Fruit fly (Drosophila melanogaster) whole organism, embryonic: Measurements from ENCODE around the gene CG2247.

Experiments used
- CG10431 ChIP-seq: fragments of 200-800 bp; sonication (Bioruptor generic); optimal IDR thresholded peaks from 3 replicates; lab custom pipeline; 2018; ENCODE audit warnings: missing biosample characterization, mild to moderate bottlenecking, missing genetic modification characterization
- CG10959 ChIP-seq: fragments of 200-800 bp; sonication (Bioruptor generic); IDR thresholded peaks from 2 replicates; pipeline ENCODE4 v1.3.6; 2022; ENCODE audit warnings: missing biosample characterization, missing genetic modification characterization
- CG11695 ChIP-seq: fragments of 200-800 bp; sonication (Bioruptor generic); IDR thresholded peaks from 3 replicates; pipeline ENCODE4 v1.3.6; 2022; ENCODE audit warnings: missing biosample characterization, missing genetic modification characterization
- CG12769 ChIP-seq: fragments of 200-800 bp; sonication (Bioruptor generic); optimal IDR thresholded peaks from 2 replicates; lab custom pipeline; 2019; ENCODE audit warnings: missing biosample characterization, mild to moderate bottlenecking, missing genetic modification characterization, moderate library complexity
- CG13287 ChIP-seq: fragments of 200-800 bp; sonication (Bioruptor generic); IDR thresholded peaks from 2 replicates; pipeline ENCODE4 v1.3.6; 2022; ENCODE audit warnings: missing biosample characterization, missing genetic modification characterization; ENCODE audit not compliant: partially characterized antibody
- CG1647 ChIP-seq: fragments of 200-800 bp; sonication (Bioruptor generic); optimal IDR thresholded peaks from 3 replicates; lab custom pipeline; 2016; ENCODE audit warnings: missing biosample characterization, missing genetic modification characterization
- CG2129 ChIP-seq: fragments of 200-800 bp; sonication (Bioruptor generic); IDR thresholded peaks from 2 replicates; pipeline ENCODE4 v1.3.6; 2022; ENCODE audit warnings: missing biosample characterization, missing genetic modification characterization; ENCODE audit not compliant: partially characterized antibody
- CG2889 ChIP-seq: fragments of 200-800 bp; sonication (Bioruptor generic); IDR thresholded peaks from 3 replicates; pipeline ENCODE4 v1.3.6; 2022; ENCODE audit warnings: missing biosample characterization, missing genetic modification characterization
- CG31388 ChIP-seq: fragments of 200-800 bp; sonication (Bioruptor generic); optimal IDR thresholded peaks from 2 replicates; lab custom pipeline; 2016; ENCODE audit warnings: missing biosample characterization, missing genetic modification characterization
- CG5180 ChIP-seq: fragments of 200-800 bp; sonication (Bioruptor generic); optimal IDR thresholded peaks from 3 replicates; lab custom pipeline; 2017; ENCODE audit warnings: missing biosample characterization, missing genetic modification characterization, mild to moderate bottlenecking, moderate library complexity, missing genetic modification reagents
- CG5245 ChIP-seq: fragments of 200-800 bp; sonication (Bioruptor generic); optimal IDR thresholded peaks from 3 replicates; lab custom pipeline; 2016; ENCODE audit warnings: missing biosample characterization, missing genetic modification characterization
- CG6254 ChIP-seq: fragments of 200-800 bp; sonication (Bioruptor generic); optimal IDR thresholded peaks from 3 replicates; lab custom pipeline; 2017; ENCODE audit warnings: mild to moderate bottlenecking, missing biosample characterization, missing genetic modification reagents, missing genetic modification characterization
- CG6689 ChIP-seq: fragments of 200-800 bp; sonication (Bioruptor generic); IDR thresholded peaks from 2 replicates; pipeline ENCODE4 v1.3.6; 2022; ENCODE audit warnings: missing biosample characterization, missing genetic modification characterization
- CG6791 ChIP-seq: fragments of 200-800 bp; sonication (Bioruptor generic); IDR thresholded peaks from 3 replicates; pipeline ENCODE4 v1.3.6; 2022; ENCODE audit warnings: missing biosample characterization, missing genetic modification characterization; ENCODE audit not compliant: partially characterized antibody
- Dip2 ChIP-seq: fragments of 200-800 bp; sonication (Bioruptor generic); IDR thresholded peaks from 2 replicates; pipeline ENCODE4 v1.3.6; 2022; ENCODE audit warnings: missing biosample characterization, missing genetic modification characterization
- E2f2 ChIP-seq: fragments of 200-800 bp; sonication (Bioruptor generic); IDR thresholded peaks from 2 replicates; pipeline ENCODE4 v1.3.6; 2022; ENCODE audit warnings: missing biosample characterization, missing genetic modification characterization
- Fer1 ChIP-seq: fragments of 200-800 bp; sonication (Bioruptor generic); optimal IDR thresholded peaks from 2 replicates; lab custom pipeline; 2017; ENCODE audit warnings: missing biosample characterization, mild to moderate bottlenecking, missing genetic modification characterization
- H15 ChIP-seq: fragments of 200-800 bp; sonication (Bioruptor generic); IDR thresholded peaks from 3 replicates; pipeline ENCODE4 v1.3.6; 2022; ENCODE audit warnings: missing biosample characterization, missing genetic modification characterization
- HLH4C ChIP-seq: fragments of 200-800 bp; sonication (Bioruptor generic); IDR thresholded peaks from 3 replicates; pipeline ENCODE4 v1.3.6; 2022; ENCODE audit warnings: missing biosample characterization, missing genetic modification characterization; ENCODE audit not compliant: partially characterized antibody
- Hey ChIP-seq: fragments of 200-800 bp; sonication (Bioruptor generic); optimal IDR thresholded peaks from 3 replicates; lab custom pipeline; 2018; ENCODE audit warnings: missing biosample characterization, mild to moderate bottlenecking, missing genetic modification characterization
- Hr78 ChIP-seq, 2 experiments: fragments of 200-800 bp in 1 of 2; fragments of >200 bp in 1 of 2; sonication (Bioruptor generic) in 1 of 2; optimal IDR thresholded peaks; 2 replicates each; lab custom pipeline; 2017 to 2019; ENCODE audit warnings: missing biosample characterization in 2 of 2, missing genetic modification characterization in 2 of 2, mild to moderate bottlenecking in 1 of 2, moderate library complexity in 1 of 2
- Hsf ChIP-seq: fragments of 200-800 bp; sonication (Bioruptor generic); optimal IDR thresholded peaks from 3 replicates; lab custom pipeline; 2016; ENCODE audit warnings: missing biosample characterization, missing genetic modification characterization
- MESR4 ChIP-seq: fragments of 200-800 bp; sonication (Bioruptor generic); optimal IDR thresholded peaks from 2 replicates; lab custom pipeline; 2018; ENCODE audit warnings: missing biosample characterization, mild to moderate bottlenecking, missing genetic modification characterization, moderate library complexity
- MTF-1 ChIP-seq: fragments of 200-800 bp; sonication (Bioruptor generic); optimal IDR thresholded peaks from 2 replicates; lab custom pipeline; 2018; ENCODE audit warnings: missing biosample characterization, mild to moderate bottlenecking, missing genetic modification characterization, borderline replicate concordance
- Neu2 ChIP-seq: fragments of 200-800 bp; sonication (Bioruptor generic); optimal IDR thresholded peaks from 3 replicates; lab custom pipeline; 2016; ENCODE audit warnings: missing biosample characterization, missing genetic modification characterization, borderline replicate concordance
- Pdp1 ChIP-seq, 2 experiments: fragments of 200-800 bp; sonication (Bioruptor generic); optimal IDR thresholded peaks; 3 replicates each; lab custom pipeline; 2016; ENCODE audit warnings: missing biosample characterization in 2 of 2, missing genetic modification characterization in 2 of 2, mild to moderate bottlenecking in 1 of 2, moderate library complexity in 1 of 2
- Sry-δ ChIP-seq: fragments of 200-800 bp; sonication (Bioruptor generic); optimal IDR thresholded peaks from 2 replicates; lab custom pipeline; 2016; ENCODE audit warnings: missing biosample characterization, missing genetic modification characterization
- Usf ChIP-seq: fragments of 200-800 bp; sonication (Bioruptor generic); optimal IDR thresholded peaks from 2 replicates; lab custom pipeline; 2017; ENCODE audit warnings: missing genotype, missing biosample characterization, missing genetic modification characterization
- YL-1 ChIP-seq: fragments of 200-800 bp; sonication (Bioruptor generic); optimal IDR thresholded peaks from 3 replicates; lab custom pipeline; 2017; ENCODE audit warnings: missing biosample characterization, mild to moderate bottlenecking, missing genetic modification characterization
- ab ChIP-seq: fragments of 200-800 bp; sonication (Bioruptor generic); optimal IDR thresholded peaks from 2 replicates; lab custom pipeline; 2016; ENCODE audit warnings: missing biosample characterization, missing genetic modification characterization
- ap ChIP-seq: fragments of 200-800 bp; sonication (Bioruptor generic); IDR thresholded peaks from 2 replicates; pipeline ENCODE4 v1.3.6; 2022; ENCODE audit warnings: missing biosample characterization, missing genetic modification characterization
- ato ChIP-seq: fragments of 200-800 bp; sonication (Bioruptor generic); IDR thresholded peaks from 2 replicates; pipeline ENCODE4 v1.3.6; 2022; ENCODE audit warnings: missing biosample characterization, missing genetic modification characterization; ENCODE audit not compliant: partially characterized antibody
- bcd ChIP-seq: fragments of 200-800 bp; sonication (Bioruptor generic); optimal IDR thresholded peaks from 2 replicates; lab custom pipeline; 2017; ENCODE audit warnings: missing biosample characterization, mild to moderate bottlenecking, missing genetic modification characterization
- btn ChIP-seq: fragments of 200-800 bp; sonication (Bioruptor generic); optimal IDR thresholded peaks from 2 replicates; lab custom pipeline; 2016; ENCODE audit warnings: missing biosample characterization, missing genetic modification characterization
- cg ChIP-seq: fragments of 200-800 bp; sonication (Bioruptor generic); optimal IDR thresholded peaks from 3 replicates; lab custom pipeline; 2019; ENCODE audit warnings: missing biosample characterization, mild to moderate bottlenecking, missing genetic modification characterization, moderate library complexity
- dpn ChIP-seq, 2 experiments: fragments of 200-800 bp; sonication (Bioruptor generic); optimal IDR thresholded peaks; 3 replicates each; lab custom pipeline; 2016; ENCODE audit warnings: missing biosample characterization in 2 of 2, missing genetic modification characterization in 2 of 2
- emc ChIP-seq: fragments of 200-800 bp; sonication (Bioruptor generic); optimal IDR thresholded peaks from 2 replicates; lab custom pipeline; 2016; ENCODE audit warnings: missing biosample characterization, missing genetic modification characterization
- her ChIP-seq: fragments of 200-800 bp; sonication (Bioruptor generic); optimal IDR thresholded peaks from 2 replicates; lab custom pipeline; 2016; ENCODE audit warnings: missing biosample characterization, missing genetic modification characterization
- insv ChIP-seq, 2 experiments: fragments of 200-800 bp; sonication (Bioruptor generic); optimal IDR thresholded peaks; 3 replicates each; lab custom pipeline; 2016 to 2018; ENCODE audit warnings: missing biosample characterization in 2 of 2, missing genetic modification characterization in 2 of 2
- knrl ChIP-seq: fragments of 200-800 bp; sonication (Bioruptor generic); IDR thresholded peaks from 3 replicates; pipeline ENCODE4 v1.3.6; 2022; ENCODE audit warnings: missing biosample characterization, missing genetic modification characterization; ENCODE audit not compliant: partially characterized antibody
- nau ChIP-seq: fragments of 200-800 bp; sonication (Bioruptor generic); optimal IDR thresholded peaks from 3 replicates; lab custom pipeline; 2017; ENCODE audit warnings: missing biosample characterization, mild to moderate bottlenecking, missing genetic modification characterization, missing genetic modification reagents
- p53 ChIP-seq: fragments of 200-800 bp; sonication (Bioruptor generic); optimal IDR thresholded peaks from 2 replicates; lab custom pipeline; 2016; ENCODE audit warnings: missing biosample characterization, missing genetic modification characterization
- sc ChIP-seq, 3 experiments: fragments of >200 bp in 2 of 3; fragments of 200-800 bp in 1 of 3; sonication (Bioruptor generic) in 1 of 3; optimal IDR thresholded peaks; 2 replicates in 2 of 3; 3 replicates in 1 of 3; lab custom pipeline; 2017; ENCODE audit warnings: mild to moderate bottlenecking in 1 of 3, missing biosample characterization in 1 of 3, missing genetic modification characterization in 1 of 3, missing genetic modification reagents in 1 of 3
- sob ChIP-seq: fragments of 200-800 bp; sonication (Bioruptor generic); IDR thresholded peaks from 2 replicates; pipeline ENCODE4 v1.3.6; 2022; ENCODE audit warnings: missing biosample characterization, missing genetic modification characterization
- sr ChIP-seq: fragments of 200-800 bp; sonication (Bioruptor generic); IDR thresholded peaks from 3 replicates; pipeline ENCODE4 v1.3.6; 2022; ENCODE audit warnings: missing biosample characterization, missing genetic modification characterization
- tap ChIP-seq: fragments of 200-800 bp; optimal IDR thresholded peaks from 3 replicates; lab custom pipeline; 2019; ENCODE audit warnings: missing biosample characterization, mild to moderate bottlenecking, missing genetic modification characterization, moderate library complexity
- trh ChIP-seq: fragments of 200-800 bp; sonication (Bioruptor generic); optimal IDR thresholded peaks from 2 replicates; lab custom pipeline; 2016; ENCODE audit warnings: missing biosample characterization, missing genetic modification characterization
- twi ChIP-seq: fragments of 200-800 bp; optimal IDR thresholded peaks from 2 replicates; lab custom pipeline; 2019; ENCODE audit warnings: missing biosample characterization, mild to moderate bottlenecking, missing genetic modification characterization, moderate library complexity
- unc-4 ChIP-seq: fragments of 200-800 bp; sonication (Bioruptor generic); IDR thresholded peaks from 2 replicates; pipeline ENCODE4 v1.3.6; 2022; ENCODE audit warnings: missing biosample characterization, missing genetic modification characterization; ENCODE audit not compliant: partially characterized antibody

The CG2247 gene

DNA sequence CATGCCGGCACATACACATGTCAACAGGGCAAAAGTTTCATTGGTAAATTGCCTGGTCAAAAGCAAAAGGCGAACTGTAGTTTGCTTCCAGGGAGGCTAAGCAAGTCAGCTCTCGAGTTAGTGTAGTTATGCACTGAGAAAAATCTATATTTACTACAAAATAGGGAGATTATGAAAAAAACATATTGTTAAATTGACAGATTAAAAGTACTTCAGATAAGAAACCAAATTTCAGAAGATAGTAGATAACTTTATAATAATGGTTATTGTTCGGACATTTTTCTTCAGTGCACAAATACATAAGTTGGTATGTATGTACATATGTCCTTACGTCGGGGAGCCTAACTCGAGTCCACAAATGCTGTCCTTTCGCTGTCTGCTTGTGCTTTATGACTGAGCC, 45.7 kb upstream of the CG2247 start (continued):
- TF ChIP-seq CG10431 (no peak), bcd (GFP tag; lab: Kevin White, UChicago) (peak; percentile 51), twi (tag; lab: Kevin White, UChicago) (no peak), CG13287 (GFP tag; lab: Robert Waterston, UW) (no peak), MESR4 (GFP tag; lab: Kevin White, UChicago) (no peak), Hsf (GFP tag; lab: Kevin White, UChicago) (peak; percentile 57), knrl (GFP tag; lab: Robert Waterston, UW) (no peak), sr (GFP tag; lab: Robert Waterston, UW) (no peak), Usf (GFP tag; lab: Kevin White, UChicago) (no peak), MTF-1 (no peak), CG6689 (GFP tag; lab: Robert Waterston, UW) (peak; percentile 42), Dip2 (GFP tag; lab: Robert Waterston, UW) (no peak), unc-4 (GFP tag; lab: Robert Waterston, UW) (no peak), ap (GFP tag; lab: Robert Waterston, UW) (peak; percentile 25; the same call in 1 of the 2 replicates), tap (tag; lab: Kevin White, UChicago) (peak; percentile 57), cg (no peak), E2f2 (GFP tag; lab: Robert Waterston, UW) (peak; percentile 26; the same call in 1 of the 2 replicates), Hr78 (GFP tag; optimal IDR thresholded peaks at IDR 0.05; lab: Kevin White, UChicago) (no peak), nau (GFP tag; lab: Kevin White, UChicago) (peak; percentile 11), Hey (tag; lab: Kevin White, UChicago) (no peak), her (GFP tag; lab: Kevin White, UChicago) (peak; percentile 5), CG2889 (GFP tag; lab: Robert Waterston, UW) (0 out of 3 replicates have a peak, but pooled peaks have one; percentile 19), ato (no peak), HLH4C (GFP tag; lab: Robert Waterston, UW) (no peak), CG5245 (GFP tag; lab: Kevin White, UChicago) (peak; percentile 8), trh (GFP tag; lab: Kevin White, UChicago) (no peak), H15 (no peak), dpn (GFP tag; optimal IDR thresholded peaks at IDR 0.05; lab: Kevin White, UChicago) (peak; percentile 11 to 23), CG1647 (GFP tag; lab: Kevin White, UChicago) (no peak), sob (peak; percentile 68), sc (optimal IDR thresholded peaks at IDR 0.05; lab: Kevin White, UChicago) (no peak), sc (GFP tag; optimal IDR thresholded peaks at IDR 0.05; lab: Kevin White, UChicago) (no peak), emc (GFP tag; lab: Kevin White, UChicago) (no peak), CG11695 (GFP tag; lab: Robert Waterston, UW) (0 out of 3 replicates have a peak, but pooled peaks have one; percentile 44), p53 (GFP tag; lab: Kevin White, UChicago) (no peak), btn (GFP tag; lab: Kevin White, UChicago) (no peak), YL-1 (GFP tag; lab: Kevin White, UChicago) (no peak), CG6791 (GFP tag; lab: Robert Waterston, UW) (no peak), insv (GFP tag; optimal IDR thresholded peaks at IDR 0.05; lab: Kevin White, UChicago) (no peak), CG5180 (no peak), CG10959 (GFP tag; lab: Robert Waterston, UW) (0 out of 2 replicates have a peak, but pooled peaks have one; percentile 30), CG6254 (GFP tag; lab: Kevin White, UChicago) (peak; percentile 19), Fer1 (GFP tag; lab: Kevin White, UChicago) (peak; percentile 75), Sry-δ (GFP tag; lab: Kevin White, UChicago) (peak; percentile 5), CG31388 (GFP tag; lab: Kevin White, UChicago) (no peak), ab (GFP tag; lab: Kevin White, UChicago) (no peak), Neu2 (GFP tag; lab: Kevin White, UChicago) (no peak), CG2129 (GFP tag; lab: Robert Waterston, UW) (no peak), CG12769 (tag; lab: Kevin White, UChicago) (peak; percentile 52), Pdp1 (GFP tag; optimal IDR thresholded peaks at IDR 0.05; lab: Kevin White, UChicago) (peak; percentile 42)
